Fruit fly (Drosophila melanogaster): ENCODE measurements around the gene drl.

- TF ChIP-seq CG7045 (GFP tag; optimal IDR thresholded peaks at IDR 0.05) = no peak
- no peak for TF ChIP-seq cnc (optimal IDR thresholded peaks at IDR 0.05)
- no peak for TF ChIP-seq bab1 (GFP tag; optimal IDR thresholded peaks at IDR 0.05)
- TF ChIP-seq Hr96 (GFP tag; optimal IDR thresholded peaks at IDR 0.05) = no peak
These were observed 45.0 kb downstream of the drl start for dm6 chr2L:19235120-19235519.
